Fruit fly (Drosophila melanogaster) whole organism, embryonic: Measurements from ENCODE around the gene Pxn.

ENCODE experiments used
- CG12769 ChIP-seq: fragments of 200-800 bp; sonication (Bioruptor generic); optimal IDR thresholded peaks from 2 replicates; lab custom pipeline; 2019; ENCODE audit warnings: missing biosample characterization, mild to moderate bottlenecking, missing genetic modification characterization, moderate library complexity
- CG13287 ChIP-seq: fragments of 200-800 bp; sonication (Bioruptor generic); IDR thresholded peaks from 2 replicates; pipeline ENCODE4 v1.3.6; 2022; ENCODE audit warnings: missing biosample characterization, missing genetic modification characterization; ENCODE audit not compliant: partially characterized antibody
- CG14860 ChIP-seq: fragments of 200-800 bp; sonication (Bioruptor generic); IDR thresholded peaks from 3 replicates; pipeline ENCODE4 v1.3.6; 2022; ENCODE audit warnings: missing biosample characterization, missing genetic modification characterization; ENCODE audit not compliant: partially characterized antibody
- CG16779 ChIP-seq: fragments of 200-800 bp; sonication (Bioruptor generic); IDR thresholded peaks from 2 replicates; pipeline ENCODE4 v1.3.6; 2022; ENCODE audit warnings: missing biosample characterization, missing genetic modification characterization
- CG16815 ChIP-seq: fragments of 200-800 bp; sonication (Bioruptor generic); optimal IDR thresholded peaks from 3 replicates; lab custom pipeline; 2017; ENCODE audit warnings: missing biosample characterization, mild to moderate bottlenecking, missing genetic modification characterization
- CG17568 ChIP-seq: fragments of 200-800 bp; sonication (Bioruptor generic); optimal IDR thresholded peaks from 2 replicates; lab custom pipeline; 2018; ENCODE audit warnings: missing biosample characterization, mild to moderate bottlenecking, missing genetic modification characterization, moderate library complexity
- CG17612 ChIP-seq: fragments of 200-800 bp; sonication (Bioruptor generic); IDR thresholded peaks from 2 replicates; pipeline ENCODE4 v1.3.6; 2022; ENCODE audit warnings: missing biosample characterization, missing genetic modification characterization
- CG17829 ChIP-seq: fragments of 200-800 bp; optimal IDR thresholded peaks from 2 replicates; lab custom pipeline; 2019; ENCODE audit warnings: missing biosample characterization, mild to moderate bottlenecking, missing genetic modification characterization, moderate library complexity
- CG4360 ChIP-seq: fragments of 200-800 bp; sonication (Bioruptor generic); IDR thresholded peaks from 2 replicates; pipeline ENCODE4 v1.3.6; 2022; ENCODE audit warnings: missing biosample characterization, missing genetic modification characterization
- CG5953 ChIP-seq: fragments of 200-800 bp; sonication (Bioruptor generic); IDR thresholded peaks from 2 replicates; pipeline ENCODE4 v1.3.6; 2022; ENCODE audit warnings: missing biosample characterization, missing genetic modification characterization
- CG7556 ChIP-seq: fragments of 200-800 bp; sonication (Bioruptor generic); optimal IDR thresholded peaks from 2 replicates; lab custom pipeline; 2017; ENCODE audit warnings: missing biosample characterization, mild to moderate bottlenecking, missing genetic modification characterization
- CG7963 ChIP-seq: fragments of 200-800 bp; sonication (Bioruptor generic); IDR thresholded peaks from 3 replicates; pipeline ENCODE4 v1.3.6; 2022; ENCODE audit warnings: missing biosample characterization, missing genetic modification characterization; ENCODE audit not compliant: partially characterized antibody
- CG8944 ChIP-seq: fragments of 200-800 bp; sonication (Bioruptor generic); optimal IDR thresholded peaks from 3 replicates; lab custom pipeline; 2016; ENCODE audit warnings: missing biosample characterization, missing genetic modification characterization
- CG9797 ChIP-seq: fragments of 200-800 bp; sonication (Bioruptor generic); optimal IDR thresholded peaks from 3 replicates; lab custom pipeline; 2018; ENCODE audit warnings: missing biosample characterization, mild to moderate bottlenecking, missing genetic modification characterization
- CHES-1-like ChIP-seq: fragments of 200-800 bp; sonication (Bioruptor generic); optimal IDR thresholded peaks from 2 replicates; lab custom pipeline; 2016; ENCODE audit warnings: missing biosample characterization, missing genetic modification characterization
- Camta ChIP-seq: fragments of 200-800 bp; sonication (Bioruptor generic); optimal IDR thresholded peaks from 2 replicates; lab custom pipeline; 2016; ENCODE audit warnings: missing biosample characterization, missing genetic modification characterization
- CkIIα-i1 ChIP-seq: fragments of 200-800 bp; sonication (Bioruptor generic); IDR thresholded peaks from 2 replicates; pipeline ENCODE4 v1.3.6; 2022; ENCODE audit warnings: missing biosample characterization, missing genetic modification characterization
- Dref ChIP-seq: fragments of 200-800 bp; sonication (Bioruptor generic); IDR thresholded peaks from 2 replicates; pipeline ENCODE4 v1.3.6; 2022; ENCODE audit warnings: missing biosample characterization, missing genetic modification characterization
- Drgx ChIP-seq: fragments of 200-800 bp; sonication (Bioruptor generic); IDR thresholded peaks from 2 replicates; pipeline ENCODE4 v1.3.6; 2022; ENCODE audit warnings: missing biosample characterization, missing genetic modification characterization
- Hand ChIP-seq: fragments of 200-800 bp; sonication (Bioruptor generic); optimal IDR thresholded peaks from 2 replicates; lab custom pipeline; 2017; ENCODE audit warnings: mild to moderate bottlenecking, missing biosample characterization, missing genetic modification reagents, missing genetic modification characterization
- HmgD ChIP-seq: fragments of 200-800 bp; sonication (Bioruptor generic); optimal IDR thresholded peaks from 3 replicates; lab custom pipeline; 2016; ENCODE audit warnings: missing biosample characterization, missing genetic modification characterization
- Jarid2 ChIP-seq: fragments of 200-800 bp; sonication (Bioruptor generic); optimal IDR thresholded peaks from 3 replicates; lab custom pipeline; 2017; ENCODE audit warnings: mild to moderate bottlenecking, missing biosample characterization, missing genetic modification reagents, missing genetic modification characterization
- Max ChIP-seq: fragments of 200-800 bp; sonication (Bioruptor generic); optimal IDR thresholded peaks from 2 replicates; lab custom pipeline; 2016; ENCODE audit warnings: missing biosample characterization, mild to moderate bottlenecking, missing genetic modification characterization
- Med ChIP-seq: fragments of 200-800 bp; sonication (Bioruptor generic); peaks from one replicate; lab custom pipeline; 2016; ENCODE audit warnings: missing biosample characterization, missing genetic modification characterization, mild to moderate bottlenecking, inconsistent platforms, moderate library complexity
- Stat92E ChIP-seq, 3 experiments: fragments of >200 bp in 2 of 3; fragments of 200-800 bp in 1 of 3; sonication (Bioruptor generic) in 1 of 3; optimal IDR thresholded peaks; 2 replicates each; lab custom pipeline; 2017 to 2019; ENCODE audit warnings: missing biosample characterization in 3 of 3, missing genetic modification characterization in 3 of 3, mild to moderate bottlenecking in 1 of 3, moderate library complexity in 1 of 3
- Vsx1 ChIP-seq: fragments of 200-800 bp; sonication (Bioruptor generic); optimal IDR thresholded peaks from 2 replicates; lab custom pipeline; 2017; ENCODE audit warnings: missing biosample characterization, mild to moderate bottlenecking, missing genetic modification characterization, missing genetic modification reagents
- Xrp1 ChIP-seq: fragments of 200-800 bp; sonication (Bioruptor generic); IDR thresholded peaks from 2 replicates; pipeline ENCODE4 v1.3.6; 2022; ENCODE audit warnings: missing biosample characterization, missing genetic modification characterization
- amos ChIP-seq: fragments of 200-800 bp; sonication (Bioruptor generic); IDR thresholded peaks from 2 replicates; pipeline ENCODE4 v1.3.6; 2022; ENCODE audit warnings: missing biosample characterization, missing genetic modification characterization; ENCODE audit not compliant: partially characterized antibody
- bigmax ChIP-seq: fragments of 200-800 bp; sonication (Bioruptor generic); optimal IDR thresholded peaks from 2 replicates; lab custom pipeline; 2018; ENCODE audit warnings: missing biosample characterization, mild to moderate bottlenecking, missing genetic modification characterization
- chinmo ChIP-seq: fragments of 200-800 bp; sonication (Bioruptor generic); IDR thresholded peaks from 4 replicates; pipeline ENCODE4 v1.3.6; 2022; ENCODE audit warnings: missing biosample characterization, missing genetic modification characterization; ENCODE audit not compliant: partially characterized antibody
- chn ChIP-seq: fragments of 200-800 bp; sonication (Bioruptor generic); optimal IDR thresholded peaks from 2 replicates; lab custom pipeline; 2016; ENCODE audit warnings: missing biosample characterization, missing genetic modification characterization
- dati ChIP-seq: fragments of 200-800 bp; sonication (Bioruptor generic); IDR thresholded peaks from 2 replicates; pipeline ENCODE4 v1.3.6; 2022; ENCODE audit warnings: missing biosample characterization, missing genetic modification characterization
- dimm ChIP-seq: fragments of 200-800 bp; sonication (Bioruptor generic); IDR thresholded peaks from 2 replicates; pipeline ENCODE4 v1.3.6; 2022; ENCODE audit warnings: missing biosample characterization, missing genetic modification characterization
- fu2 ChIP-seq: fragments of 200-800 bp; sonication (Bioruptor generic); optimal IDR thresholded peaks from 2 replicates; lab custom pipeline; 2016; ENCODE audit warnings: missing biosample characterization, missing genetic modification characterization
- gce ChIP-seq: fragments of 200-800 bp; sonication (Bioruptor generic); IDR thresholded peaks from 3 replicates; pipeline ENCODE4 v1.3.6; 2022; ENCODE audit warnings: missing biosample characterization, missing genetic modification characterization
- jigr1 ChIP-seq: fragments of 200-800 bp; sonication (Bioruptor generic); IDR thresholded peaks from 3 replicates; pipeline ENCODE4 v1.3.6; 2022; ENCODE audit warnings: missing biosample characterization, missing genetic modification characterization
- lab ChIP-seq: fragments of 200-800 bp; sonication (Bioruptor generic); optimal IDR thresholded peaks from 3 replicates; lab custom pipeline; 2017; ENCODE audit warnings: missing biosample characterization, missing genetic modification characterization, mild to moderate bottlenecking, moderate library complexity, missing genetic modification reagents
- lilli ChIP-seq: fragments of 200-800 bp; sonication (Bioruptor generic); optimal IDR thresholded peaks from 3 replicates; lab custom pipeline; 2016; ENCODE audit warnings: missing biosample characterization, missing genetic modification characterization
- onecut ChIP-seq: fragments of 200-800 bp; sonication (Bioruptor generic); IDR thresholded peaks from 2 replicates; pipeline ENCODE4 v1.3.6; 2022; ENCODE audit warnings: missing biosample characterization, missing genetic modification characterization
- p53 ChIP-seq: fragments of 200-800 bp; sonication (Bioruptor generic); optimal IDR thresholded peaks from 2 replicates; lab custom pipeline; 2016; ENCODE audit warnings: missing biosample characterization, missing genetic modification characterization
- pan ChIP-seq, 4 experiments: fragments of >200 bp in 3 of 4; fragments of 200-800 bp in 1 of 4; sonication (Bioruptor generic) in 1 of 4; optimal IDR thresholded peaks in 3 of 4; IDR thresholded peaks in 1 of 4; 2 replicates each; pipeline versions ENCODE4 v1.3.6 to Lab custom; 2017 to 2022; ENCODE audit warnings: missing biosample characterization in 2 of 4, missing genetic modification characterization in 2 of 4, mixed read lengths in 1 of 4
- rib ChIP-seq: fragments of 200-800 bp; sonication (Bioruptor generic); IDR thresholded peaks from 2 replicates; pipeline ENCODE4 v1.3.6; 2022; ENCODE audit warnings: missing biosample characterization, missing genetic modification characterization
- sd ChIP-seq: fragments of 200-800 bp; sonication (Bioruptor generic); optimal IDR thresholded peaks from 3 replicates; lab custom pipeline; 2018; ENCODE audit warnings: missing biosample characterization, mild to moderate bottlenecking, missing genetic modification characterization, moderate library complexity
- sob ChIP-seq: fragments of 200-800 bp; sonication (Bioruptor generic); IDR thresholded peaks from 2 replicates; pipeline ENCODE4 v1.3.6; 2022; ENCODE audit warnings: missing biosample characterization, missing genetic modification characterization
- sr ChIP-seq: fragments of 200-800 bp; sonication (Bioruptor generic); IDR thresholded peaks from 3 replicates; pipeline ENCODE4 v1.3.6; 2022; ENCODE audit warnings: missing biosample characterization, missing genetic modification characterization
- ssp ChIP-seq: fragments of 200-800 bp; sonication (Bioruptor generic); IDR thresholded peaks from 2 replicates; pipeline ENCODE4 v1.3.6; 2022; ENCODE audit warnings: missing biosample characterization, missing genetic modification characterization
- tna ChIP-seq: fragments of 200-800 bp; sonication (Bioruptor generic); IDR thresholded peaks from 2 replicates; pipeline ENCODE4 v1.3.6; 2022; ENCODE audit warnings: missing biosample characterization, missing genetic modification characterization; ENCODE audit not compliant: partially characterized antibody

The Pxn gene

DNA sequence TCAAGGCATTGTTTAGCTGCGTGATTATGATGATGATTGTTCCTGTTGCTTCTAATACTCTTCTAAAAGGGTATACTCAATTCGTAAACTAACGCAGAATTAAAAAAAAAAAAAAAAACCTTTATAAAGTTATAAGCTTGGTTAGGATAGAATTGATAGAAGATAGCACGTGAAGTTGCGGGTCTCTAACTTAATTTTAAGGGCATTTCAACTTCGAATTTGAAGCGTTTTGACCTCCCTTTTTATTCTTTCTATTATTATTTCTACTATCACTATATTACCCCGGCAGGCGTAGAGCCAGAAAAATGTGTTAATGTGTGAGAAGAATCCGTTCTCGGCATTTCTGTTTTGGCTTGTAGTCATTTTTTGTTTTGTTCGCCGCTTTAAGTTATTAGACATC is 51.1 kb downstream of the Pxn start (continued):
- no peak for TF ChIP-seq CG9797 (GFP tag; lab: Kevin White, UChicago)
- no peak for TF ChIP-seq Dref
- peak; percentile 55 for TF ChIP-seq Camta
- TF ChIP-seq Hand = no peak
- no peak for TF ChIP-seq tna (GFP tag; lab: Robert Waterston, UW)
- no peak for TF ChIP-seq Jarid2 (GFP tag; lab: Kevin White, UChicago)
- TF ChIP-seq CHES-1-like = peak; percentile 23
- peak; percentile 30; the same call in 1 of the 2 replicates for TF ChIP-seq dimm (GFP tag; lab: Robert Waterston, UW)
- TF ChIP-seq CG16815 (GFP tag; lab: Kevin White, UChicago) = peak; percentile 42
- TF ChIP-seq sob = peak; percentile 63
- peak; percentile 73 for TF ChIP-seq Drgx (GFP tag; lab: Robert Waterston, UW)
- TF ChIP-seq CG14860 (GFP tag; lab: Robert Waterston, UW) = no peak
- TF ChIP-seq CG8944 = peak; percentile 48
- no peak for TF ChIP-seq CG13287 (GFP tag; lab: Robert Waterston, UW)
- TF ChIP-seq Max (GFP tag; lab: Kevin White, UChicago) = peak; percentile 53
- no peak for TF ChIP-seq rib (GFP tag; lab: Robert Waterston, UW)
- TF ChIP-seq CG17829 (tag; lab: Kevin White, UChicago) = peak; percentile 63
- TF ChIP-seq CG5953 (GFP tag; lab: Robert Waterston, UW) = peak; percentile 57
- 0 out of 3 replicates have a peak, but pooled peaks have one; percentile 52 for TF ChIP-seq gce
- TF ChIP-seq CG17568 (GFP tag; lab: Kevin White, UChicago) = peak; percentile 49
- no peak for TF ChIP-seq CkIIα-i1 (GFP tag; lab: Robert Waterston, UW)
- 0 out of 2 replicates have a peak, but pooled peaks have one; percentile 21 for TF ChIP-seq onecut (GFP tag; lab: Robert Waterston, UW)
- TF ChIP-seq CG7963 (GFP tag; lab: Robert Waterston, UW) = no peak

DNA sequence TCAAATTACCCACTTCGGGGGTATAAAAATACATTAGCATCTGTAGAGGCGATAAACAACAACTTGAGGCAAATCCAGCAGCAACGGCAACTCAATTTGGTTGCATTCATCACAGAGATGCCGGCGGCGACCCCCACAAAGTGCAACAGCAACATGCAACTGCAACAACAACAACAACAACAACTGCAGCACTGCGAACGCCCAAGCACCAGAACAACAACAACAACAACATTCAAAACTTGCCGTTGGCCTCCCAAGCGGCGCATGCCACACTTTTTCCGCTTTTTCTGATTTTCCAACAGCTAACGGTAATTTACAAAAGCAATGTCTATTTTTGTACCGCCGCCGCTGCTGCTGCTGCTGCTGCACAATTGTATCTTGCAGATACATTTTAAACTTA is 51.5 kb downstream of the Pxn start:
- TF ChIP-seq chn (no peak), CG4360 (peak; percentile 91), p53 (GFP tag; lab: Kevin White, UChicago) (no peak), jigr1 (GFP tag; lab: Robert Waterston, UW) (no peak), sr (GFP tag; lab: Robert Waterston, UW) (no peak; the same call in 2 of the 3 replicates)

DNA sequence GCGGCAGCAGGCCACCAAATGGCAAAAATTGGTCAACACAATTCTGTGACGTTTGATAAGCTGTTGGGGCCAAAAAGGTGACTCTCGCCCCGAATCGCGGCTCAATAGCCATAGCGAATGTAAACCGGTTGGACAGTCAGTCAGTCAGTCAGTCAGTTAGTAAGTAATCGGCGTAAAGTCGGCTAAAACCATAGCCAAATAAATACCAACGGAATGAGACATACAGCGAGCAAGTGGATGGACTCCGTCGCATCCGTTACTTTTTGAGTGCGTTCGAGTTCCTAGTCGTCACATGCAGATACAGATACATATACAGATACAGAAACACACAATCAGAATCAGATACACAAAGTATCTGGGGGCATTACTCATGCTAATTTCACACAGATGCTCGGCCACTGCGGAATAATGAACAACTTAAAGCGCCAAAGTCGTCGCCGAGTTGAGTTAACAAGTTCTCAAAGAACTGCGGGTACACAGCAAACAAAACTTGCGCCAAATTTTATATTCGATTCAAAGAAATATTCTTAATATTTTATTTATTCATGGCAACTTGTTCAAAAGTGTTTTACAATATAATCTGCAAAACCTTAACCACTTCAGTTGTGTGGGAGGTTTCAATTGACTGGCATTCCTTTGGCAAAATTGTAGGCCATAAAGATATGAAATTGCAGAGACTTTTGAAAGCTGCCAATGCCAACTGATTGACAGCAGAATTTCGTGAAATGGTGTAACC is 52.6 kb downstream of the Pxn start:
- no peak for TF ChIP-seq ssp (GFP tag; lab: Robert Waterston, UW)
- no peak for TF ChIP-seq HmgD (GFP tag; lab: Kevin White, UChicago)
- no peak for TF ChIP-seq Stat92E (GFP tag; optimal IDR thresholded peaks at IDR 0.05; lab: Kevin White, UChicago)
- no peak for TF ChIP-seq CG7556 (GFP tag; lab: Kevin White, UChicago)
- TF ChIP-seq lilli (GFP tag; lab: Kevin White, UChicago) = peak; percentile 15
- TF ChIP-seq Med (GFP tag; lab: Kevin White, UChicago) = peak; percentile 59
- peak; percentile 85; the same call in 3 of the 4 replicates for TF ChIP-seq chinmo (GFP tag; lab: Robert Waterston, UW)
- 0 out of 2 replicates have a peak, but pooled peaks have one; percentile 27 for TF ChIP-seq CG16779 (GFP tag; lab: Robert Waterston, UW)
- TF ChIP-seq rib (GFP tag; lab: Robert Waterston, UW) = 0 out of 2 replicates have a peak, but pooled peaks have one; percentile 14
- TF ChIP-seq lab = peak; percentile 29
- 0 out of 2 replicates have a peak, but pooled peaks have one; percentile 12 for TF ChIP-seq Xrp1 (GFP tag; lab: Robert Waterston, UW)
- no peak for TF ChIP-seq fu2 (GFP tag; lab: Kevin White, UChicago)
- peak; percentile 69 for TF ChIP-seq sd (tag; lab: Kevin White, UChicago)
- TF ChIP-seq Vsx1 (GFP tag; lab: Kevin White, UChicago) = no peak
- no peak for TF ChIP-seq amos (GFP tag; lab: Robert Waterston, UW)
- no peak for TF ChIP-seq dati (GFP tag; lab: Robert Waterston, UW)
- TF ChIP-seq pan (optimal IDR thresholded peaks at IDR 0.05; lab: Kevin White, UChicago) = no peak
- TF ChIP-seq pan (GFP tag; optimal IDR thresholded peaks at IDR 0.05 in 1 of 2, IDR thresholded peaks at IDR 0.05 in 1 of 2) = peak in 1 of 2 experiments; percentile 24
- peak; percentile 0 for TF ChIP-seq CG12769
- TF ChIP-seq CG17612 (GFP tag; lab: Robert Waterston, UW) = no peak
- TF ChIP-seq bigmax (GFP tag; lab: Kevin White, UChicago) = no peak
